Worm (Caenorhabditis elegans) whole organism, L1 larva: Measurements from ENCODE around the gene clec-63.

Experiments used
- C04F5.9 ChIP-seq: sonication (generic microtip); optimal IDR thresholded peaks from 2 replicates; lab custom pipeline; 2016; ENCODE audit warnings: missing genetic modification characterization, missing compliant biosample characterization
- C34B4.2 ChIP-seq: sonication (generic microtip); optimal IDR thresholded peaks from 2 replicates; lab custom pipeline; 2017; ENCODE audit warnings: mild to moderate bottlenecking, missing genetic modification characterization, missing compliant biosample characterization
- aha-1 ChIP-seq: fragments of 150-350 bp; optimal IDR thresholded peaks from 2 replicates; lab custom pipeline; 2014; ENCODE audit warnings: missing biosample characterization, missing genetic modification characterization
- aly-2 ChIP-seq: fragments of 150-350 bp; optimal IDR thresholded peaks from 2 replicates; lab custom pipeline; 2014; ENCODE audit warnings: missing biosample characterization, missing genetic modification characterization
- ama-1 ChIP-seq: fragments of 150-350 bp; optimal IDR thresholded peaks from 2 replicates; lab custom pipeline; 2014
- ceh-63 ChIP-seq: fragments of 200-800 bp; sonication (Bioruptor generic); optimal IDR thresholded peaks from 2 replicates; lab custom pipeline; 2018; ENCODE audit warnings: mild to moderate bottlenecking, missing genetic modification characterization, missing compliant biosample characterization
- ceh-82 ChIP-seq, 3 experiments: fragments of 150-350 bp in 1 of 3; sonication (generic microtip) in 2 of 3; optimal IDR thresholded peaks; 2 replicates each; lab custom pipeline; 2014 to 2017; ENCODE audit warnings: missing biosample characterization in 3 of 3, missing genetic modification characterization in 3 of 3
- ceh-88 ChIP-seq: fragments of 200-800 bp; sonication (Bioruptor generic); IDR thresholded peaks from 2 replicates; pipeline ENCODE4 v1.3.6; 2022; ENCODE audit warnings: missing genetic modification characterization, missing compliant biosample characterization
- ceh-90 ChIP-seq: sonication (generic microtip); optimal IDR thresholded peaks from 2 replicates; lab custom pipeline; 2016; ENCODE audit warnings: missing genetic modification characterization, missing compliant biosample characterization
- ces-1 ChIP-seq: fragments of 150-350 bp; optimal IDR thresholded peaks from 2 replicates; lab custom pipeline; 2014; ENCODE audit warnings: missing biosample characterization, missing genetic modification reagents, missing genetic modification characterization
- dpl-1 ChIP-seq, 3 experiments: fragments of 150-350 bp in 2 of 3; sonication (generic microtip) in 1 of 3; optimal IDR thresholded peaks; 2 replicates each; lab custom pipeline; 2014 to 2017; ENCODE audit warnings: missing biosample characterization in 3 of 3, missing genetic modification characterization in 3 of 3, missing genetic modification reagents in 3 of 3
- efl-1 ChIP-seq, 4 experiments: fragments of 150-350 bp; optimal IDR thresholded peaks in 3 of 4; peaks in 1 of 4; 1 replicate in 1 of 4; 2 replicates in 3 of 4; lab custom pipeline; 2014; ENCODE audit warnings: missing biosample characterization in 2 of 4, missing genetic modification characterization in 2 of 4, missing genetic modification reagents in 2 of 4
- efl-3 ChIP-seq: fragments of 200-800 bp; sonication (Bioruptor generic); optimal IDR thresholded peaks from 2 replicates; lab custom pipeline; 2018; ENCODE audit warnings: mild to moderate bottlenecking, missing genetic modification characterization, missing compliant biosample characterization
- elt-2 ChIP-seq: sonication (generic microtip); optimal IDR thresholded peaks from 2 replicates; lab custom pipeline; 2016; ENCODE audit warnings: missing genetic modification characterization, mild to moderate bottlenecking, inconsistent platforms, missing compliant biosample characterization, missing genetic modification reagents
- elt-3 ChIP-seq, 6 experiments: fragments of 150-350 bp in 1 of 6; sonication (generic microtip); optimal IDR thresholded peaks; 2 replicates each; lab custom pipeline; 2017 to 2018; ENCODE audit warnings: missing biosample characterization in 6 of 6, missing genetic modification characterization in 6 of 6, inconsistent platforms in 1 of 6
- ets-5 ChIP-seq: fragments of 200-800 bp; sonication (Bioruptor generic); IDR thresholded peaks from 2 replicates; pipeline ENCODE4 v1.3.6; 2022; ENCODE audit warnings: missing genetic modification characterization, missing compliant biosample characterization
- fkh-10 ChIP-seq: sonication (generic microtip); optimal IDR thresholded peaks from 2 replicates; lab custom pipeline; 2017; ENCODE audit warnings: missing biosample characterization, missing genetic modification reagents, missing genetic modification characterization
- fkh-8 ChIP-seq: sonication (generic microtip); optimal IDR thresholded peaks from 2 replicates; lab custom pipeline; 2016; ENCODE audit warnings: mild to moderate bottlenecking, missing genetic modification characterization, missing compliant biosample characterization
- hlh-17 ChIP-seq: fragments of 200-800 bp; sonication (Bioruptor generic); optimal IDR thresholded peaks from 2 replicates; lab custom pipeline; 2018; ENCODE audit warnings: missing genetic modification characterization, mild to moderate bottlenecking, missing compliant biosample characterization, moderate library complexity, borderline replicate concordance
- hpl-2 ChIP-seq: fragments of 150-350 bp; optimal IDR thresholded peaks from 2 replicates; lab custom pipeline; 2014; ENCODE audit warnings: missing biosample characterization, missing genetic modification reagents, missing genetic modification characterization
- lin-13 ChIP-seq: fragments of 150-350 bp; optimal IDR thresholded peaks from 2 replicates; lab custom pipeline; 2014; ENCODE audit warnings: missing biosample characterization, missing genetic modification reagents, missing genetic modification characterization
- lin-14 ChIP-seq: fragments of 200-800 bp; sonication (Bioruptor generic); optimal IDR thresholded peaks from 2 replicates; lab custom pipeline; 2018; ENCODE audit warnings: mild to moderate bottlenecking, missing genetic modification characterization, moderate library complexity, missing compliant biosample characterization
- lin-39 ChIP-seq: fragments of 150-350 bp; optimal IDR thresholded peaks from 2 replicates; lab custom pipeline; 2014; ENCODE audit warnings: missing biosample characterization, missing genetic modification reagents, missing genetic modification characterization
- lir-3 ChIP-seq: sonication (generic microtip); optimal IDR thresholded peaks from 2 replicates; lab custom pipeline; 2016; ENCODE audit warnings: mild to moderate bottlenecking, missing genetic modification characterization, moderate library complexity, missing compliant biosample characterization; ENCODE audit not compliant: poor library complexity
- mab-9 ChIP-seq: fragments of 200-800 bp; sonication (Bioruptor generic); IDR thresholded peaks from 2 replicates; pipeline ENCODE4 v1.3.6; 2022; ENCODE audit warnings: missing genetic modification reagents, missing genetic modification characterization, missing compliant biosample characterization
- mep-1 ChIP-seq: fragments of 150-350 bp; optimal IDR thresholded peaks from 2 replicates; lab custom pipeline; 2014; ENCODE audit warnings: missing biosample characterization, missing genetic modification characterization
- nhr-11 ChIP-seq: fragments of 150-350 bp; optimal IDR thresholded peaks from 2 replicates; lab custom pipeline; 2014; ENCODE audit warnings: missing biosample characterization, missing genetic modification characterization
- nhr-19 ChIP-seq: fragments of 200-800 bp; sonication (Bioruptor generic); conservative IDR thresholded peaks from 2 replicates; pipeline ENCODE4 v1.3.6; 2022; ENCODE audit warnings: missing genetic modification characterization, missing compliant biosample characterization
- nhr-237 ChIP-seq: fragments of 150-350 bp; optimal IDR thresholded peaks from 2 replicates; lab custom pipeline; 2014; ENCODE audit warnings: missing biosample characterization, missing genetic modification characterization
- nhr-77 ChIP-seq: fragments of 150-350 bp; optimal IDR thresholded peaks from 2 replicates; lab custom pipeline; 2014; ENCODE audit warnings: missing biosample characterization, missing genetic modification characterization
- pqm-1 ChIP-seq: sonication (generic microtip); optimal IDR thresholded peaks from 3 replicates; lab custom pipeline; 2017; ENCODE audit warnings: missing biosample characterization, missing genetic modification characterization
- snpc-4 ChIP-seq: fragments of 150-350 bp; optimal IDR thresholded peaks from 2 replicates; lab custom pipeline; 2014; ENCODE audit warnings: missing biosample characterization, missing genetic modification characterization
- sox-4 ChIP-seq: sonication (generic microtip); optimal IDR thresholded peaks from 2 replicates; lab custom pipeline; 2016; ENCODE audit warnings: missing genetic modification characterization, missing compliant biosample characterization
- sptf-1 ChIP-seq: fragments of 150-350 bp; optimal IDR thresholded peaks from 2 replicates; lab custom pipeline; 2014; ENCODE audit warnings: missing biosample characterization, missing genetic modification characterization
- sup-37 ChIP-seq: fragments of 200-800 bp; sonication (Bioruptor generic); optimal IDR thresholded peaks from 2 replicates; lab custom pipeline; 2018; ENCODE audit warnings: mild to moderate bottlenecking, missing genetic modification characterization, missing compliant biosample characterization
- unc-30 ChIP-seq: sonication (generic microtip); optimal IDR thresholded peaks from 2 replicates; lab custom pipeline; 2017; ENCODE audit warnings: missing biosample characterization, missing genetic modification characterization
- unc-62 ChIP-seq: fragments of 150-350 bp; optimal IDR thresholded peaks from 2 replicates; lab custom pipeline; 2014; ENCODE audit warnings: missing biosample characterization, missing genetic modification reagents, missing genetic modification characterization
- unc-86 ChIP-seq: sonication (generic microtip); optimal IDR thresholded peaks from 2 replicates; lab custom pipeline; 2016; ENCODE audit warnings: missing genetic modification characterization, missing compliant biosample characterization
- xbp-1 ChIP-seq: sonication (generic microtip); optimal IDR thresholded peaks from 2 replicates; lab custom pipeline; 2016; ENCODE audit warnings: missing genetic modification characterization, missing compliant biosample characterization
- zag-1 ChIP-seq: fragments of 150-350 bp; optimal IDR thresholded peaks from 2 replicates; lab custom pipeline; 2014; ENCODE audit warnings: missing biosample characterization, missing genetic modification characterization
- zip-4 ChIP-seq: fragments of 200-800 bp; sonication (Bioruptor generic); optimal IDR thresholded peaks from 2 replicates; lab custom pipeline; 2018; ENCODE audit warnings: mild to moderate bottlenecking, missing genetic modification characterization, moderate library complexity, missing compliant biosample characterization
- ztf-11 ChIP-seq, 2 experiments: sonication (generic microtip); optimal IDR thresholded peaks; 2 replicates each; lab custom pipeline; 2016 to 2017; ENCODE audit warnings: missing genetic modification characterization in 2 of 2, missing biosample characterization in 1 of 2, missing compliant biosample characterization in 1 of 2

Gene clec-63

DNA sequence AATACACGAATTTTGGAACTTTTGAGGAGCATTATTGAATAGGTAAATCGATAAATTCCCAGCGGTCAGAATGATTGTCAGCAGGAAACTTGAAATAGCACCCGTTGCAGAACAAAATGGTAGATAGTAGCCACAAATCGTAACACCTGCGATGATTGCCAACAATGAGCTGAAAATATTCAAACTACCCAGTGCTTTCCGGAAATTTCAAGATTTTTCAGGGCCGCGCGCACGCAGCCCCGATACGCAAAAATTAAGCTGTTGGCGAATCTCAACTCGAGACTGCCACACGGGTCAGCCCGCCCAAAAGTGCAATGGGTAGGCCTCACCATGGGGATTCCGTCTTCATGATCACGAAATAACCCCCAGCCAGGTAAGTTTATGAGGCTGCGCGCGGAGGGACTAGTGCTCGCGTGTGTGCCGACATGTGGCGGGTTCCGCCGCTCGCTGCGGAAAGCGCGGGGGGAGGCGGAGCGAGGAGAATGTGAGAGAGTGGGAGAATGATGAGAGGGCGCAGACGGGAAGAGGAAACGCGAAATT, 49.2 kb downstream of the clec-63 start (continued):
- TF ChIP-seq efl-3 (GFP tag; lab: Kevin White, UChicago) (peak; percentile 87), C04F5.9 (tag; lab: Kevin White, UChicago) (peak; percentile 89), elt-2 (peak; percentile 96), lin-14 (GFP tag; lab: Kevin White, UChicago) (peak; percentile 95), lin-13 (GFP tag; lab: Kevin White, UChicago) (peak; percentile 86), nhr-19 (GFP tag; lab: Robert Waterston, UW) (peak; percentile 98), pqm-1 (tag; lab: Kevin White, UChicago) (peak; percentile 62), unc-30 (tag; lab: Kevin White, UChicago) (no peak), hlh-17 (GFP tag; lab: Kevin White, UChicago) (no peak), fkh-8 (tag; lab: Kevin White, UChicago) (peak; percentile 95), hpl-2 (GFP tag; lab: Kevin White, UChicago) (peak; percentile 91), ets-5 (GFP tag; lab: Robert Waterston, UW) (0 out of 2 replicates have a peak, but pooled peaks have one; percentile 5), ces-1 (GFP tag; lab: Kevin White, UChicago) (no peak), unc-86 (tag; lab: Kevin White, UChicago) (peak; percentile 91), zag-1 (no peak), mab-9 (peak; percentile 80; the same call in 1 of the 2 replicates), lir-3 (tag; lab: Kevin White, UChicago) (peak; percentile 72), snpc-4 (tag; lab: Kevin White, UChicago) (peak; percentile 100), mep-1 (tag; lab: Kevin White, UChicago) (peak; percentile 80), nhr-77 (peak; percentile 92), ceh-63 (GFP tag; lab: Kevin White, UChicago) (no peak), sox-4 (peak; percentile 81), sptf-1 (tag; lab: Kevin White, UChicago) (no peak), aly-2 (tag; lab: Kevin White, UChicago) (peak; percentile 93), ceh-90 (tag; lab: Kevin White, UChicago) (peak; percentile 64), ceh-88 (peak; percentile 89), ama-1 (lab: Kevin White, UChicago) (peak; percentile 100), fkh-10 (GFP tag; lab: Kevin White, UChicago) (peak; percentile 70), sup-37 (GFP tag; lab: Kevin White, UChicago) (peak; percentile 97), nhr-237 (tag; lab: Kevin White, UChicago) (peak; percentile 46), unc-62 (GFP tag; lab: Kevin White, UChicago) (no peak), dpl-1 (GFP tag; optimal IDR thresholded peaks at IDR 0.05; lab: Kevin White, UChicago) (peak; percentile 57 to 71 (median 69)), zip-4 (GFP tag; lab: Kevin White, UChicago) (peak; percentile 92), C34B4.2 (peak; percentile 83), elt-3 (tag; optimal IDR thresholded peaks at IDR 0.05; lab: Kevin White, UChicago) (peak; percentile 31 to 82 (median 52)), aha-1 (tag; lab: Kevin White, UChicago) (peak; percentile 25), lin-39 (peak; percentile 91), efl-1 (optimal IDR thresholded peaks at IDR 0.05; lab: Kevin White, UChicago) (peak; percentile 81 to 86), efl-1 (GFP tag; optimal IDR thresholded peaks at IDR 0.05 in 1 of 2; lab: Kevin White, UChicago) (peak; percentile 67 to 98), xbp-1 (tag; lab: Kevin White, UChicago) (peak; percentile 94), nhr-11 (tag; lab: Kevin White, UChicago) (peak; percentile 70), ceh-82 (tag; optimal IDR thresholded peaks at IDR 0.05; lab: Kevin White, UChicago) (peak; percentile 90 to 94 (median 92)), ztf-11 (tag; optimal IDR thresholded peaks at IDR 0.05; lab: Kevin White, UChicago) (peak; percentile 55 to 95)
- TF ChIP-seq, all 84 proteins: peak for 70
